Fruit fly (Drosophila melanogaster): ENCODE data around the gene TTLL3A.

The TTLL3A gene

dm6 chr2L:6717460-6717859, 22.5 kb downstream of the TTLL3A start, which contains the start of gene Aatf (continued):
- TF ChIP-seq CG14710 (tag; optimal IDR thresholded peaks at IDR 0.05) (peak; percentile 63), CG34376 (GFP tag; optimal IDR thresholded peaks at IDR 0.05) (no peak), CG18262 (tag; optimal IDR thresholded peaks at IDR 0.05) (no peak), CG8089 (GFP tag; optimal IDR thresholded peaks at IDR 0.05) (no peak), H15 (GFP tag; IDR thresholded peaks at IDR 0.05) (no peak), slp2 (GFP tag; optimal IDR thresholded peaks at IDR 0.05) (no peak), grau (tag; optimal IDR thresholded peaks at IDR 0.05) (no peak), CG9797 (GFP tag; optimal IDR thresholded peaks at IDR 0.05) (peak; percentile 90), CG7928 (GFP tag; optimal IDR thresholded peaks at IDR 0.05) (no peak), CG2116 (GFP tag; optimal IDR thresholded peaks at IDR 0.05) (peak; percentile 81), grn (GFP tag; optimal IDR thresholded peaks at IDR 0.05) (no peak), peb (GFP tag; IDR thresholded peaks at IDR 0.05) (no peak), dmrt11E (tag; optimal IDR thresholded peaks at IDR 0.05) (no peak), mld (GFP tag; IDR thresholded peaks at IDR 0.05; ENCODE audit: partially characterized antibody) (peak; percentile 60; the same call in 1 of the 3 replicates), CG12769 (tag; optimal IDR thresholded peaks at IDR 0.05) (no peak), sug (tag; optimal IDR thresholded peaks at IDR 0.05) (peak; percentile 3), sd (tag; optimal IDR thresholded peaks at IDR 0.05) (peak; percentile 55), CG10366 (GFP tag; IDR thresholded peaks at IDR 0.05) (no peak), NfI (GFP tag; optimal IDR thresholded peaks at IDR 0.05) (no peak), CG3838 (GFP tag; optimal IDR thresholded peaks at IDR 0.05) (no peak), kah (GFP tag; optimal IDR thresholded peaks at IDR 0.05) (no peak), dpn (GFP tag; optimal IDR thresholded peaks at IDR 0.05) (no peak), CG15696 (tag; optimal IDR thresholded peaks at IDR 0.05) (no peak), Camta (GFP tag; optimal IDR thresholded peaks at IDR 0.05) (no peak), Sry-β (GFP tag; optimal IDR thresholded peaks at IDR 0.05) (no peak), CG8359 (GFP tag; optimal IDR thresholded peaks at IDR 0.05; ENCODE audit: borderline replicate concordance) (no peak), tup (GFP tag; optimal IDR thresholded peaks at IDR 0.05) (no peak), cas (GFP tag; IDR thresholded peaks at IDR 0.05) (no peak), gro (GFP tag; optimal IDR thresholded peaks at IDR 0.05) (no peak), CG33557 (GFP tag; optimal IDR thresholded peaks at IDR 0.05) (no peak), CG34422 (GFP tag; IDR thresholded peaks at IDR 0.05) (peak; percentile 45; the same call in 1 of the 3 replicates), CkIIα-i1 (GFP tag; IDR thresholded peaks at IDR 0.05) (no peak), CG6791 (GFP tag; IDR thresholded peaks at IDR 0.05; ENCODE audit: partially characterized antibody) (peak; percentile 78), hbn (GFP tag; IDR thresholded peaks at IDR 0.05; ENCODE audit: partially characterized antibody) (peak; percentile 85), CG14014 (GFP tag; IDR thresholded peaks at IDR 0.05) (no peak), Gsc (GFP tag; IDR thresholded peaks at IDR 0.05) (no peak), E2f2 (GFP tag; IDR thresholded peaks at IDR 0.05) (peak; percentile 99), ranshi (GFP tag; IDR thresholded peaks at IDR 0.05) (no peak), CG5245 (GFP tag; optimal IDR thresholded peaks at IDR 0.05) (no peak), Abd-B (GFP tag; optimal IDR thresholded peaks at IDR 0.05) (no peak), Optix (GFP tag; IDR thresholded peaks at IDR 0.05) (no peak), ATbp (GFP tag; optimal IDR thresholded peaks at IDR 0.05) (no peak), CG17568 (GFP tag; optimal IDR thresholded peaks at IDR 0.05) (no peak), gem (tag; optimal IDR thresholded peaks at IDR 0.05) (no peak), CG18619 (GFP tag; optimal IDR thresholded peaks at IDR 0.05) (no peak), B-H1 (GFP tag; IDR thresholded peaks at IDR 0.05) (no peak), CG1233 (GFP tag; optimal IDR thresholded peaks at IDR 0.05) (no peak), Ravus (GFP tag; IDR thresholded peaks at IDR 0.05) (no peak), CG2129 (GFP tag; IDR thresholded peaks at IDR 0.05; ENCODE audit: partially characterized antibody) (peak; percentile 85), cato (GFP tag; optimal IDR thresholded peaks at IDR 0.05; ENCODE audit: borderline replicate concordance) (no peak), Side (GFP tag; optimal IDR thresholded peaks at IDR 0.05) (no peak)
